Worm (Caenorhabditis elegans) whole organism, early embryonic: ENCODE measurements around the gene taap-1.

ENCODE experiments used
- ama-1 ChIP-seq: fragments of 150-350 bp; optimal IDR thresholded peaks from 2 replicates; lab custom pipeline; 2014
- ceh-36 ChIP-seq: sonication (generic microtip); optimal IDR thresholded peaks from 2 replicates; lab custom pipeline; 2016; ENCODE audit warnings: missing genetic modification characterization, inconsistent platforms, missing compliant biosample characterization
- flt-1 ChIP-seq: fragments of 200-800 bp; sonication (Bioruptor generic); IDR thresholded peaks from 2 replicates; pipeline ENCODE4 v1.3.6; 2022; ENCODE audit warnings: missing genetic modification characterization, missing compliant biosample characterization
- hmbx-1 ChIP-seq: sonication (generic microtip); optimal IDR thresholded peaks from 2 replicates; lab custom pipeline; 2016; ENCODE audit warnings: mild to moderate bottlenecking, missing genetic modification characterization, missing compliant biosample characterization
- scrt-1 ChIP-seq: fragments of 200-800 bp; sonication (Bioruptor generic); IDR thresholded peaks from 2 replicates; pipeline ENCODE4 v1.3.6; 2022; ENCODE audit warnings: missing genetic modification characterization, missing compliant biosample characterization
- tra-4 ChIP-seq: sonication (generic microtip); optimal IDR thresholded peaks from 2 replicates; lab custom pipeline; 2017; ENCODE audit warnings: missing genetic modification characterization, missing compliant biosample characterization

ce11 chrII:8471139-8471538 lies 12.5 kb downstream of the taap-1 start, which contains the start of gene M05D6.8:
- TF ChIP-seq ceh-36 (tag; lab: Kevin White, UChicago): no peak
- TF ChIP-seq ama-1 (lab: Kevin White, UChicago): no peak
- TF ChIP-seq tra-4 (tag; lab: Kevin White, UChicago): no peak
- no peak for TF ChIP-seq hmbx-1 (tag; lab: Kevin White, UChicago)
- no peak for TF ChIP-seq flt-1
- no peak for TF ChIP-seq scrt-1 (GFP tag; lab: Robert Waterston, UW)
